Worm (Caenorhabditis elegans) whole organism, L1 larva: Measurements from ENCODE around the gene sdc-2.
A peak's percentile ranks its signal among the peaks of the same experiment; 100 is the strongest.

Experiments
- F16B12.6 ChIP-seq: fragments of 150-350 bp; optimal IDR thresholded peaks from 2 replicates; lab custom pipeline; 2014; ENCODE audit warnings: missing biosample characterization, missing genetic modification characterization
- Y116A8C.19 ChIP-seq: sonication (generic microtip); optimal IDR thresholded peaks from 2 replicates; lab custom pipeline; 2016; ENCODE audit warnings: missing compliant biosample characterization, missing genetic modification characterization, borderline replicate concordance
- alr-1 ChIP-seq: fragments of 200-800 bp; sonication (Bioruptor generic); optimal IDR thresholded peaks from 2 replicates; lab custom pipeline; 2018; ENCODE audit warnings: borderline replicate concordance, mild to moderate bottlenecking, missing genetic modification characterization, missing compliant biosample characterization
- blmp-1 ChIP-seq: fragments of 150-350 bp; optimal IDR thresholded peaks from 2 replicates; lab custom pipeline; 2014; ENCODE audit warnings: missing biosample characterization, missing genetic modification characterization
- ceh-82 ChIP-seq, 3 experiments: fragments of 150-350 bp in 1 of 3; sonication (generic microtip) in 2 of 3; optimal IDR thresholded peaks; 2 replicates each; lab custom pipeline; 2014 to 2017; ENCODE audit warnings: missing biosample characterization in 3 of 3, missing genetic modification characterization in 3 of 3
- ceh-88 ChIP-seq: fragments of 200-800 bp; sonication (Bioruptor generic); IDR thresholded peaks from 2 replicates; pipeline ENCODE4 v1.3.6; 2022; ENCODE audit warnings: missing genetic modification characterization, missing compliant biosample characterization
- ceh-90 ChIP-seq: sonication (generic microtip); optimal IDR thresholded peaks from 2 replicates; lab custom pipeline; 2016; ENCODE audit warnings: missing genetic modification characterization, missing compliant biosample characterization
- ces-1 ChIP-seq: fragments of 150-350 bp; optimal IDR thresholded peaks from 2 replicates; lab custom pipeline; 2014; ENCODE audit warnings: missing biosample characterization, missing genetic modification reagents, missing genetic modification characterization
- efl-1 ChIP-seq, 4 experiments: fragments of 150-350 bp; optimal IDR thresholded peaks in 3 of 4; peaks in 1 of 4; 1 replicate in 1 of 4; 2 replicates in 3 of 4; lab custom pipeline; 2014; ENCODE audit warnings: missing biosample characterization in 2 of 4, missing genetic modification characterization in 2 of 4, missing genetic modification reagents in 2 of 4
- egl-13 ChIP-seq: sonication (generic microtip); optimal IDR thresholded peaks from 2 replicates; lab custom pipeline; 2016; ENCODE audit warnings: missing genotype, missing genetic modification reagents, missing genetic modification characterization, missing compliant biosample characterization
- elt-2 ChIP-seq: sonication (generic microtip); optimal IDR thresholded peaks from 2 replicates; lab custom pipeline; 2016; ENCODE audit warnings: missing genetic modification characterization, mild to moderate bottlenecking, inconsistent platforms, missing compliant biosample characterization, missing genetic modification reagents
- ets-5 ChIP-seq: fragments of 200-800 bp; sonication (Bioruptor generic); IDR thresholded peaks from 2 replicates; pipeline ENCODE4 v1.3.6; 2022; ENCODE audit warnings: missing genetic modification characterization, missing compliant biosample characterization
- fkh-10 ChIP-seq: sonication (generic microtip); optimal IDR thresholded peaks from 2 replicates; lab custom pipeline; 2017; ENCODE audit warnings: missing biosample characterization, missing genetic modification reagents, missing genetic modification characterization
- fkh-8 ChIP-seq: sonication (generic microtip); optimal IDR thresholded peaks from 2 replicates; lab custom pipeline; 2016; ENCODE audit warnings: mild to moderate bottlenecking, missing genetic modification characterization, missing compliant biosample characterization
- grh-1 ChIP-seq: fragments of 200-800 bp; sonication (Bioruptor generic); IDR thresholded peaks from 2 replicates; pipeline ENCODE4 v1.3.6; 2022; ENCODE audit warnings: missing genetic modification reagents, missing genetic modification characterization, missing compliant biosample characterization
- hlh-4 ChIP-seq: sonication (generic microtip); optimal IDR thresholded peaks from 2 replicates; lab custom pipeline; 2016; ENCODE audit warnings: mild to moderate bottlenecking, missing genetic modification characterization, missing compliant biosample characterization
- hpl-2 ChIP-seq: fragments of 150-350 bp; optimal IDR thresholded peaks from 2 replicates; lab custom pipeline; 2014; ENCODE audit warnings: missing biosample characterization, missing genetic modification reagents, missing genetic modification characterization
- isw-1 ChIP-seq: fragments of 200-800 bp; sonication (Bioruptor generic); IDR thresholded peaks from 2 replicates; pipeline ENCODE4 v1.3.6; 2022; ENCODE audit warnings: missing genetic modification characterization, missing compliant biosample characterization
- lin-13 ChIP-seq: fragments of 150-350 bp; optimal IDR thresholded peaks from 2 replicates; lab custom pipeline; 2014; ENCODE audit warnings: missing biosample characterization, missing genetic modification reagents, missing genetic modification characterization
- lin-14 ChIP-seq: fragments of 200-800 bp; sonication (Bioruptor generic); optimal IDR thresholded peaks from 2 replicates; lab custom pipeline; 2018; ENCODE audit warnings: mild to moderate bottlenecking, missing genetic modification characterization, moderate library complexity, missing compliant biosample characterization
- lin-39 ChIP-seq: fragments of 150-350 bp; optimal IDR thresholded peaks from 2 replicates; lab custom pipeline; 2014; ENCODE audit warnings: missing biosample characterization, missing genetic modification reagents, missing genetic modification characterization
- lir-3 ChIP-seq: sonication (generic microtip); optimal IDR thresholded peaks from 2 replicates; lab custom pipeline; 2016; ENCODE audit warnings: mild to moderate bottlenecking, missing genetic modification characterization, moderate library complexity, missing compliant biosample characterization; ENCODE audit not compliant: poor library complexity
- mdl-1 ChIP-seq, 2 experiments: fragments of 150-350 bp; optimal IDR thresholded peaks; 2 replicates each; lab custom pipeline; 2014 to 2017; ENCODE audit warnings: missing biosample characterization in 2 of 2, missing genetic modification characterization in 2 of 2, inconsistent platforms in 1 of 2
- nhr-11 ChIP-seq: fragments of 150-350 bp; optimal IDR thresholded peaks from 2 replicates; lab custom pipeline; 2014; ENCODE audit warnings: missing biosample characterization, missing genetic modification characterization
- nhr-28 ChIP-seq: fragments of 150-350 bp; optimal IDR thresholded peaks from 2 replicates; lab custom pipeline; 2014; ENCODE audit warnings: missing biosample characterization, missing genetic modification characterization
- nhr-47 ChIP-seq: sonication (generic microtip); optimal IDR thresholded peaks from 2 replicates; lab custom pipeline; 2016; ENCODE audit warnings: mild to moderate bottlenecking, missing genetic modification characterization, moderate library complexity, missing compliant biosample characterization
- nhr-76 ChIP-seq: sonication (generic microtip); optimal IDR thresholded peaks from 2 replicates; lab custom pipeline; 2017; ENCODE audit warnings: missing biosample characterization, missing genetic modification characterization
- nhr-90 ChIP-seq: sonication (generic microtip); optimal IDR thresholded peaks from 2 replicates; lab custom pipeline; 2016; ENCODE audit warnings: mild to moderate bottlenecking, missing genetic modification characterization, missing compliant biosample characterization; ENCODE audit not compliant: poor library complexity
- pax-3 ChIP-seq: fragments of 200-800 bp; sonication (Bioruptor generic); optimal IDR thresholded peaks from 2 replicates; lab custom pipeline; 2018; ENCODE audit warnings: mild to moderate bottlenecking, missing genetic modification characterization, moderate library complexity, missing compliant biosample characterization
- pqm-1 ChIP-seq: sonication (generic microtip); optimal IDR thresholded peaks from 3 replicates; lab custom pipeline; 2017; ENCODE audit warnings: missing biosample characterization, missing genetic modification characterization
- rnt-1 ChIP-seq: sonication (generic microtip); optimal IDR thresholded peaks from 2 replicates; lab custom pipeline; 2016; ENCODE audit warnings: mild to moderate bottlenecking, missing genetic modification characterization, moderate library complexity, missing compliant biosample characterization
- snu-23 ChIP-seq: sonication (generic microtip); optimal IDR thresholded peaks from 2 replicates; lab custom pipeline; 2016; ENCODE audit warnings: missing genetic modification characterization, missing compliant biosample characterization
- sptf-1 ChIP-seq: fragments of 150-350 bp; optimal IDR thresholded peaks from 2 replicates; lab custom pipeline; 2014; ENCODE audit warnings: missing biosample characterization, missing genetic modification characterization
- sup-37 ChIP-seq: fragments of 200-800 bp; sonication (Bioruptor generic); optimal IDR thresholded peaks from 2 replicates; lab custom pipeline; 2018; ENCODE audit warnings: mild to moderate bottlenecking, missing genetic modification characterization, missing compliant biosample characterization
- tbx-2 ChIP-seq: sonication (generic microtip); optimal IDR thresholded peaks from 2 replicates; lab custom pipeline; 2016; ENCODE audit warnings: missing genetic modification characterization, missing compliant biosample characterization
- unc-30 ChIP-seq: sonication (generic microtip); optimal IDR thresholded peaks from 2 replicates; lab custom pipeline; 2017; ENCODE audit warnings: missing biosample characterization, missing genetic modification characterization
- unc-86 ChIP-seq: sonication (generic microtip); optimal IDR thresholded peaks from 2 replicates; lab custom pipeline; 2016; ENCODE audit warnings: missing genetic modification characterization, missing compliant biosample characterization
- unc-98 ChIP-seq: fragments of 200-800 bp; sonication (Bioruptor generic); IDR thresholded peaks from 2 replicates; pipeline ENCODE4 v1.3.6; 2022; ENCODE audit warnings: missing genetic modification characterization, missing compliant biosample characterization
- vab-15 ChIP-seq: sonication (generic microtip); optimal IDR thresholded peaks from 2 replicates; lab custom pipeline; 2017; ENCODE audit warnings: missing genotype, mild to moderate bottlenecking, missing genetic modification characterization, missing compliant biosample characterization
- zag-1 ChIP-seq: fragments of 150-350 bp; optimal IDR thresholded peaks from 2 replicates; lab custom pipeline; 2014; ENCODE audit warnings: missing biosample characterization, missing genetic modification characterization
- zip-4 ChIP-seq: fragments of 200-800 bp; sonication (Bioruptor generic); optimal IDR thresholded peaks from 2 replicates; lab custom pipeline; 2018; ENCODE audit warnings: mild to moderate bottlenecking, missing genetic modification characterization, moderate library complexity, missing compliant biosample characterization
- ztf-11 ChIP-seq, 2 experiments: sonication (generic microtip); optimal IDR thresholded peaks; 2 replicates each; lab custom pipeline; 2016 to 2017; ENCODE audit warnings: missing genetic modification characterization in 2 of 2, missing biosample characterization in 1 of 2, missing compliant biosample characterization in 1 of 2

Gene sdc-2

DNA sequence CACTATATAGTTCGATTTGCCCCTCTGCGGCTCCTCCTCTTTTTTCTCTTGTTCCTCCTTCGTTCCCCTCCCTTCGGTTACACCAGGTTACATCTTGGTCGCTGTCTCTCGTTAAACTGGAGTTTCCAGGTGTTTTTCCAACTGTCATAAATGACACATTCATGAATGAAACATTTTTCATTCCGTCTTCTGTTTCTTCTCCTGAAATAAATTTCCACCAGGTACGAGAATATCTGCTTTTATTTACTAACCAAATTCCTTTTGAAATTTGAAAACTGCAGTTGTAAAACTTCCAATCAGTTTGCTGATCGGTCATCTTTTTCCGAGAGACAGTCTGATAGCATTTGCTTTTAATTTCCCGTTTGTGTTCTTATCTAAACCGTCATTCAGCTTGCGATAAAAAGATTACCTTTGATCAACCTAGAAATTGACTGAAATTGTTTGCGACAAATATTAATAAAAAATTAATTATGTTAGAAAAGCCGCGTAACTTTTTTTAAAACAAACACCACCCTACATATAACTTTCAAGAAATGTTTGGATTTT, 33.8 kb downstream of the sdc-2 start, which contains the start of gene C35C5.10:
TSS of gene C35C5.10 (plus strand) at position 51 of the 546 bp plus-strand sequence.
- no peak for TF ChIP-seq Y116A8C.19 (tag; lab: Kevin White, UChicago)
- TF ChIP-seq nhr-28 = no peak
- peak; percentile 70 for TF ChIP-seq elt-2
- peak; percentile 32 for TF ChIP-seq pqm-1 (tag; lab: Kevin White, UChicago)
- no peak for TF ChIP-seq ceh-82 (tag; optimal IDR thresholded peaks at IDR 0.05; lab: Kevin White, UChicago)
- no peak for TF ChIP-seq zag-1

DNA sequence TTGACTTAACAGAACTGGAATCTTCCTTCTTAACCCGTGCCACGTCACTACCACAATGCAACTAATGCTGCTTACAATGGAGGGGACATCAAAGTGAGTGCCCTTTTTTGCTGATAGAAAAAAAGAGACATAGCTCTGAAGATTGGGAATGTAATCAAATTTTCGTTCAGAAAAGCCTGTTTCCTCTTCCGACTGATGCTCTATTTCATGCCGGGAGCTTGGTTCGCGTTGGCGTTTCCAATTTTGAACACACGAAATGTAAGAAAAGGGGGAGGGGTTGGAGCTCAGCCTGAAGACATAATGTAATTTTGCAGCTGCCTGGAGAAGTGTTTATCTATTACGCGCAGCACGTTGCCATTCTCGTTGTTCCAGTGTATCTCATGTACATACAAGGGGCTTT, 35.6 kb downstream of the sdc-2 start:
- TF ChIP-seq hlh-4 (tag; lab: Kevin White, UChicago) (no peak), isw-1 (no peak), ceh-90 (tag; lab: Kevin White, UChicago) (no peak), rnt-1 (tag; lab: Kevin White, UChicago) (no peak), fkh-10 (GFP tag; lab: Kevin White, UChicago) (peak; percentile 87), ces-1 (GFP tag; lab: Kevin White, UChicago) (peak; percentile 60), efl-1 (optimal IDR thresholded peaks at IDR 0.05; lab: Kevin White, UChicago) (no peak), efl-1 (GFP tag; optimal IDR thresholded peaks at IDR 0.05 in 1 of 2; lab: Kevin White, UChicago) (peak in 1 of 2 experiments; percentile 76), nhr-28 (no peak), zip-4 (GFP tag; lab: Kevin White, UChicago) (no peak), blmp-1 (tag; lab: Kevin White, UChicago) (no peak), lin-14 (peak; percentile 64), grh-1 (GFP tag; lab: Robert Waterston, UW) (no peak)

ce11 chrX:11560076-11560475, 37.6 kb downstream of the sdc-2 start:
- no peak for TF ChIP-seq sptf-1
- no peak for TF ChIP-seq nhr-90 (tag; lab: Kevin White, UChicago)

ce11 chrX:11560615-11561014, 38.1 kb downstream of the sdc-2 start, which contains the start of gene lev-8:
TSS of gene lev-8 (plus strand) at chrX:11560915.
- no peak for TF ChIP-seq unc-86 (tag; lab: Kevin White, UChicago)
- TF ChIP-seq ceh-90 (tag; lab: Kevin White, UChicago) = no peak
- TF ChIP-seq lin-39 (tag; lab: Kevin White, UChicago) = no peak
- TF ChIP-seq unc-98 (GFP tag; lab: Robert Waterston, UW) = no peak
- no peak for TF ChIP-seq nhr-90 (tag; lab: Kevin White, UChicago)
- no peak for TF ChIP-seq blmp-1 (tag; lab: Kevin White, UChicago)
- no peak for TF ChIP-seq unc-30 (tag; lab: Kevin White, UChicago)
- TF ChIP-seq sptf-1 = no peak
- no peak for TF ChIP-seq zip-4 (GFP tag; lab: Kevin White, UChicago)
- TF ChIP-seq F16B12.6 (tag; lab: Kevin White, UChicago) = no peak
- TF ChIP-seq nhr-47 (tag; lab: Kevin White, UChicago) = no peak
- TF ChIP-seq ztf-11 (tag; optimal IDR thresholded peaks at IDR 0.05; lab: Kevin White, UChicago) = no peak
- TF ChIP-seq vab-15 = no peak
- TF ChIP-seq tbx-2 (tag; lab: Kevin White, UChicago) = no peak
- no peak for TF ChIP-seq lir-3
- no peak for TF ChIP-seq sup-37 (GFP tag; lab: Kevin White, UChicago)

DNA sequence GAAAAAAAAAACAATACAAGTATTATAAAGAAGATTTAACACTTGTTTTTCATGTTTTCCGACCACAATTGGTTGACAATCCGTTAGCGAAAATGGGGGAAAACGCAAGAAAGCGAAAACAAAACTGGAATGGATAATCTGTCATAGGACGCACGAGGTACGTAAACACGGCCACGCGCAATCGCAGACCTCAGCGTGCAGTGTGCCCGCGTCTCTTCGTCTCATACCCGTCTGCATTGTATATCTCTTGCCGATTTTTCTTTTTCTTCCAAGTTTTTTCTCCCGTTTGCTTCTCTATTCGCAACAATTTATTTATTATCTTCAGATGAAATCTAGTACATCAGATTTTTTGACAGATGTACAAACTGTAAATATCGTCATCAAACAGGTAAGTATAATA, 41.2 kb downstream of the sdc-2 start, which contains the start of gene trpp-9:
TSS of gene trpp-9 (plus strand) at position 261 of the 400 bp plus-strand sequence.
- peak; percentile 80 for TF ChIP-seq lin-14
- no peak for TF ChIP-seq egl-13 (tag; lab: Kevin White, UChicago)
- TF ChIP-seq lin-13 (GFP tag; lab: Kevin White, UChicago) = no peak
- TF ChIP-seq nhr-28 = no peak
- TF ChIP-seq ceh-88 (GFP tag; lab: Robert Waterston, UW) = no peak
- peak in 2 of 3 experiments; percentile 28 to 71 for TF ChIP-seq ceh-82 (tag; optimal IDR thresholded peaks at IDR 0.05; lab: Kevin White, UChicago)
- no peak for TF ChIP-seq nhr-76
- TF ChIP-seq pax-3 (tag; lab: Kevin White, UChicago) = no peak
- no peak for TF ChIP-seq nhr-11 (tag; lab: Kevin White, UChicago)
- TF ChIP-seq hpl-2 = no peak
- no peak for TF ChIP-seq Y116A8C.19 (tag; lab: Kevin White, UChicago)
- TF ChIP-seq ets-5 (GFP tag; lab: Robert Waterston, UW) = no peak
- TF ChIP-seq sup-37 (GFP tag; lab: Kevin White, UChicago) = no peak
- TF ChIP-seq fkh-8 (tag; lab: Kevin White, UChicago) = no peak
- TF ChIP-seq mdl-1 (tag; optimal IDR thresholded peaks at IDR 0.05; lab: Kevin White, UChicago) = peak in 1 of 2 experiments; percentile 74
- no peak for TF ChIP-seq sptf-1
- peak; percentile 79 for TF ChIP-seq snu-23 (GFP tag; lab: Kevin White, UChicago)
- TF ChIP-seq alr-1 = no peak
- peak; percentile 21 to 22 for TF ChIP-seq efl-1 (optimal IDR thresholded peaks at IDR 0.05; lab: Kevin White, UChicago)
- TF ChIP-seq efl-1 (GFP tag; optimal IDR thresholded peaks at IDR 0.05 in 1 of 2; lab: Kevin White, UChicago) = peak; percentile 17 to 33
